Worm (Caenorhabditis elegans): Measurements from ENCODE around the gene ant-1.4.

DNA sequence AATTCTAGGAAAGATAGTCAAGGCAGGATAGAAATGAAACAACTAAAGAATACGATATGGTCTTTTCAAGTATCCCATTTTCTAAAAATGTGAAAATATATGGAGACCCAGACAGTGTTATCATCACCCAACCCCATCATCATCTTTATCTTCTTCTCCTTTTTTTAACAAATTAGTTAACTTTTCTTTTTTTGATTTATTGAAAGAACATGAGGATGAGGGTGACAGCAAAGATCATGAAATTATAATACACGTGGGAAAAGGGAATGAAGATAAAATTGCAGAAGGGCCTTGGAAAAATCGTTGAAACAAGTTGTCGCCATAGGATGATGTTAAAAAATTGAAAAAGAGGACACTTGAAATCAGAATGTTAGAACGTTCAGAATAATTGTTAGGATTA lies 4.1 kb upstream of the ant-1.4 start:
- TF ChIP-seq ces-1 (GFP tag; optimal IDR thresholded peaks at IDR 0.05) (no peak), snpc-4 (tag; optimal IDR thresholded peaks at IDR 0.05) (no peak), aly-2 (tag; optimal IDR thresholded peaks at IDR 0.05) (no peak), ceh-28 (tag; optimal IDR thresholded peaks at IDR 0.05) (no peak), daf-19 (GFP tag; conservative IDR thresholded peaks at IDR 0.05) (no peak), zag-1 (tag; optimal IDR thresholded peaks at IDR 0.05) (no peak)
